Worm (Caenorhabditis elegans): ENCODE measurements around the gene ptr-18.

Gene ptr-18

ce11 chrII:12935259-12935658, 30.1 kb upstream of the ptr-18 start, which contains the start of gene lips-9:
TSS of gene lips-9 (minus strand) at chrII:12935359.
- no peak for TF ChIP-seq tra-4 (tag; optimal IDR thresholded peaks at IDR 0.05)
- no peak for TF ChIP-seq ceh-13 (GFP tag; optimal IDR thresholded peaks at IDR 0.05)
- TF ChIP-seq flt-1 (GFP tag; IDR thresholded peaks at IDR 0.05): no peak
- no peak for TF ChIP-seq hmbx-1 (tag; optimal IDR thresholded peaks at IDR 0.05)
- TF ChIP-seq B0310.2 (tag; optimal IDR thresholded peaks at IDR 0.05): no peak
- no peak for TF ChIP-seq ama-1 (optimal IDR thresholded peaks at IDR 0.05)
- TF ChIP-seq sea-1 (GFP tag; conservative IDR thresholded peaks at IDR 0.05): no peak
- no peak for TF ChIP-seq scrt-1 (GFP tag; IDR thresholded peaks at IDR 0.05)

DNA sequence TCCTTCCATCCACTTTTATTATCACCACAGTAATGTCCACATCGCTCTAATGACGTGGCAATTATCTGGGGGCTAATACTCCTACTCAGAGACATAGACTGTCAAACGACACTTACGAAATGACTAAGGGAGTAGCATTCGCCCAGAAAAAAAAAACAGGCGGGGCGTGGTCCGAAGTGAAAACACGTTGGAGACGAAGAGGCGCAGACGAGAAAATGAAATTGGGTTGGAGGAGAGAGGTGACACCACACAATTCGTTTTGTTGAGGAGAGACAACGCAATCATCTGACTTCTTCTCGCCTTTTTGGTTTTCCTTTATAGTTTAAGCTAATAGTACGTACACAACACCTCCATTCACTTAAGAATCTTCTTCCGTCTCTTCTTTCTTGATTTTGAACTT, 26.2 kb upstream of the ptr-18 start:
- no peak for TF ChIP-seq B0310.2 (tag; optimal IDR thresholded peaks at IDR 0.05)
- TF ChIP-seq pes-1 (GFP tag; IDR thresholded peaks at IDR 0.05): no peak
- no peak for TF ChIP-seq flt-1 (GFP tag; IDR thresholded peaks at IDR 0.05)
- no peak for TF ChIP-seq tra-4 (tag; optimal IDR thresholded peaks at IDR 0.05)
- no peak for TF ChIP-seq aly-1 (tag; optimal IDR thresholded peaks at IDR 0.05)
- TF ChIP-seq tbx-37 (GFP tag; conservative IDR thresholded peaks at IDR 0.05): no peak
- no peak for TF ChIP-seq ets-7 (tag; optimal IDR thresholded peaks at IDR 0.05)
- no peak for TF ChIP-seq sea-1 (GFP tag; conservative IDR thresholded peaks at IDR 0.05)
- TF ChIP-seq hmg-4 (GFP tag; optimal IDR thresholded peaks at IDR 0.05): no peak
- no peak for TF ChIP-seq hmbx-1 (tag; optimal IDR thresholded peaks at IDR 0.05)

- TF ChIP-seq ceh-13 (GFP tag; optimal IDR thresholded peaks at IDR 0.05) (no peak), tbx-37 (GFP tag; conservative IDR thresholded peaks at IDR 0.05) (no peak), hmg-4 (GFP tag; optimal IDR thresholded peaks at IDR 0.05) (no peak), B0310.2 (tag; optimal IDR thresholded peaks at IDR 0.05) (no peak), F13C5.2 (tag; optimal IDR thresholded peaks at IDR 0.05) (no peak), scrt-1 (GFP tag; IDR thresholded peaks at IDR 0.05) (no peak), pes-1 (GFP tag; IDR thresholded peaks at IDR 0.05) (no peak), ama-1 (optimal IDR thresholded peaks at IDR 0.05) (no peak), hnd-1 (tag; optimal IDR thresholded peaks at IDR 0.05) (no peak), ceh-36 (tag; optimal IDR thresholded peaks at IDR 0.05) (no peak), aly-1 (tag; optimal IDR thresholded peaks at IDR 0.05) (no peak), tbx-11 (GFP tag; IDR thresholded peaks at IDR 0.05) (no peak), sea-1 (GFP tag; conservative IDR thresholded peaks at IDR 0.05) (no peak), hmbx-1 (tag; optimal IDR thresholded peaks at IDR 0.05) (no peak), flt-1 (GFP tag; IDR thresholded peaks at IDR 0.05) (no peak), ets-7 (tag; optimal IDR thresholded peaks at IDR 0.05) (no peak), tra-4 (tag; optimal IDR thresholded peaks at IDR 0.05) (no peak)
Measured at ce11 chrII:12939801-12940200, 25.5 kb upstream of the ptr-18 start, which contains the start of gene arrd-10. TSS of gene arrd-10 (plus strand) at chrII:12940101.

DNA sequence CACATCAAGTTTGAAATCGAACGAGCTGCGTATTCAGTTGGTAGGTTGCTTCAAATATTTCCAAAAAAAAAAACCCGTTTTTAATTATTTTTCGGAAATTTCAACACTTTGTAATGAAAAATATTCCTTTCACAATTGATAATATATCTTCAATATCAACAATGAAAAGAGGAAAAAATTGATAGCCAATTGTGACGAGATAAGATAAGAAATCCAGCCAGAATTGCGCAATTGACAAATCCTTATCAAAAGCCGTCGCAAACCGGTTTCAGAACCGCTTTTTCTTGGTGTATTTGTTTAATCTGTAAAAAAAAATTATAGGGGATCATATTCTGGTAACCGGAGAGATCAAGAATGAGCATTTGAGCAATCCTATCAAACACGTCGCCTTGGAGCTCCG, 22.9 kb upstream of the ptr-18 start:
- TF ChIP-seq F13C5.2 (tag; optimal IDR thresholded peaks at IDR 0.05) (no peak), aly-1 (tag; optimal IDR thresholded peaks at IDR 0.05) (no peak), flt-1 (GFP tag; IDR thresholded peaks at IDR 0.05) (no peak), ama-1 (optimal IDR thresholded peaks at IDR 0.05) (no peak), scrt-1 (GFP tag; IDR thresholded peaks at IDR 0.05) (no peak), ceh-36 (tag; optimal IDR thresholded peaks at IDR 0.05) (no peak)

DNA sequence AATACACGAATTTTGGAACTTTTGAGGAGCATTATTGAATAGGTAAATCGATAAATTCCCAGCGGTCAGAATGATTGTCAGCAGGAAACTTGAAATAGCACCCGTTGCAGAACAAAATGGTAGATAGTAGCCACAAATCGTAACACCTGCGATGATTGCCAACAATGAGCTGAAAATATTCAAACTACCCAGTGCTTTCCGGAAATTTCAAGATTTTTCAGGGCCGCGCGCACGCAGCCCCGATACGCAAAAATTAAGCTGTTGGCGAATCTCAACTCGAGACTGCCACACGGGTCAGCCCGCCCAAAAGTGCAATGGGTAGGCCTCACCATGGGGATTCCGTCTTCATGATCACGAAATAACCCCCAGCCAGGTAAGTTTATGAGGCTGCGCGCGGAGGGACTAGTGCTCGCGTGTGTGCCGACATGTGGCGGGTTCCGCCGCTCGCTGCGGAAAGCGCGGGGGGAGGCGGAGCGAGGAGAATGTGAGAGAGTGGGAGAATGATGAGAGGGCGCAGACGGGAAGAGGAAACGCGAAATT, 20.7 kb upstream of the ptr-18 start:
- TF ChIP-seq scrt-1 (GFP tag; IDR thresholded peaks at IDR 0.05) (peak; percentile 36; the same call in 1 of the 2 replicates), hnd-1 (tag; optimal IDR thresholded peaks at IDR 0.05) (no peak), ceh-36 (tag; optimal IDR thresholded peaks at IDR 0.05) (peak; percentile 69), tbx-37 (GFP tag; conservative IDR thresholded peaks at IDR 0.05) (peak; percentile 30; the same call in 1 of the 2 replicates), ets-7 (tag; optimal IDR thresholded peaks at IDR 0.05) (peak; percentile 48), hmg-4 (GFP tag; optimal IDR thresholded peaks at IDR 0.05) (peak; percentile 85), flt-1 (GFP tag; IDR thresholded peaks at IDR 0.05) (peak; percentile 47; the same call in 1 of the 2 replicates), tra-4 (tag; optimal IDR thresholded peaks at IDR 0.05) (peak; percentile 88), ama-1 (optimal IDR thresholded peaks at IDR 0.05) (peak; percentile 97), aly-1 (tag; optimal IDR thresholded peaks at IDR 0.05) (peak; percentile 56), ceh-13 (GFP tag; optimal IDR thresholded peaks at IDR 0.05) (peak; percentile 21), F13C5.2 (tag; optimal IDR thresholded peaks at IDR 0.05) (peak; percentile 82), sea-1 (GFP tag; conservative IDR thresholded peaks at IDR 0.05) (0 out of 2 replicates have a peak, but pooled peaks have one; percentile 68), hmbx-1 (tag; optimal IDR thresholded peaks at IDR 0.05) (peak; percentile 66), pes-1 (GFP tag; IDR thresholded peaks at IDR 0.05) (peak; percentile 80; the same call in 1 of the 2 replicates), B0310.2 (tag; optimal IDR thresholded peaks at IDR 0.05) (peak; percentile 86), tbx-11 (GFP tag; IDR thresholded peaks at IDR 0.05) (peak; percentile 58)

DNA sequence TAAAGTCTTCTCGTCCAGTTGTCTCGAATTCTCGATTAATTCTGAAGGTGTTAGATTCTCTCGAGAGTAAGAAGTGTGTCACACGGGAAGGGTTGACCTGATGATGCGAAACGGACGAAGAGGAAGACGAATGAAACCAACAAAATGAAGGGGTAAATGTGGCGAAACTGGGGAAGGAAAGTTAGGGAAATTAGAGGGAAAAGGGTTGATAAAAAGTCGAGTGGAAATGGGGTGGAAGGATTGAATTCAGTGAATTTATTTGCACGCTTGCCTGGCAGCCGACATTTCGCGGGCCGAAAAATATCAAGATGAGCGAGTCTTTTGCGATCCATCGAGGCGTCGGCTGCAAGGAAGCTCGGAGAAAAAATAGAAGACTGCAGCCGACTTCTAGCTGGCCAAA, 17.2 kb upstream of the ptr-18 start, which contains the start of gene F58G1.7:
TSS of gene F58G1.7 (minus strand) at position 101 of the 400 bp plus-strand sequence.
- TF ChIP-seq hmg-4 (GFP tag; optimal IDR thresholded peaks at IDR 0.05): no peak
- TF ChIP-seq tbx-37 (GFP tag; conservative IDR thresholded peaks at IDR 0.05): no peak
- no peak for TF ChIP-seq tbx-11 (GFP tag; IDR thresholded peaks at IDR 0.05)
- no peak for TF ChIP-seq ama-1 (optimal IDR thresholded peaks at IDR 0.05)
- no peak for TF ChIP-seq F13C5.2 (tag; optimal IDR thresholded peaks at IDR 0.05)
- TF ChIP-seq ceh-36 (tag; optimal IDR thresholded peaks at IDR 0.05): no peak
- no peak for TF ChIP-seq aly-1 (tag; optimal IDR thresholded peaks at IDR 0.05)
- TF ChIP-seq hnd-1 (tag; optimal IDR thresholded peaks at IDR 0.05): no peak
- TF ChIP-seq tra-4 (tag; optimal IDR thresholded peaks at IDR 0.05): no peak
- no peak for TF ChIP-seq pes-1 (GFP tag; IDR thresholded peaks at IDR 0.05)
- TF ChIP-seq ets-7 (tag; optimal IDR thresholded peaks at IDR 0.05): no peak
- TF ChIP-seq hmbx-1 (tag; optimal IDR thresholded peaks at IDR 0.05): no peak
- TF ChIP-seq scrt-1 (GFP tag; IDR thresholded peaks at IDR 0.05): no peak

DNA sequence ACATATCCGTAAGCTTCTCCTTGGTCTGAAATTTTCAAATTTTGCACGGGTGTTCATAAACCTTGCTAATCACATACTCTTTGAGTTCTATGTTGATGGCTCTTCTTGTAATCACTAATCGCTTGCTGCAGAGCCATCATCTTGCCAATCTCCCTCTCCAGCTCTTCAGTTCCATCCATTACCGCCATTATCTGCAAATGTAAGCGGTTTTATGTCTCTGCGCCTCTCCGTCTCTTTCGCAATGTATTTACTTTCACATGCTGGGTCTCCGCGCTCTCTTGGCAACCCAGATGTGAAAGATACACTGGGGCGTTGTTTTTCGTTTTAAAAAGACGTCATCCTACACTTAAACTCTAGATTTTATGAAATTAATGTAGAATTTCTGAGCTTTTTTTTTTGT, 12.0 kb upstream of the ptr-18 start:
- TF ChIP-seq sea-1 (GFP tag; conservative IDR thresholded peaks at IDR 0.05) (no peak), tra-4 (tag; optimal IDR thresholded peaks at IDR 0.05) (no peak), ceh-36 (tag; optimal IDR thresholded peaks at IDR 0.05) (no peak), ets-7 (tag; optimal IDR thresholded peaks at IDR 0.05) (no peak), hmbx-1 (tag; optimal IDR thresholded peaks at IDR 0.05) (no peak), F13C5.2 (tag; optimal IDR thresholded peaks at IDR 0.05) (no peak), ceh-13 (GFP tag; optimal IDR thresholded peaks at IDR 0.05) (no peak), ama-1 (optimal IDR thresholded peaks at IDR 0.05) (no peak)

All from whole organism, early embryonic.